Worm (Caenorhabditis elegans): ENCODE results near the gene pgp-8.
A peak's percentile ranks its signal among the peaks of the same experiment; 100 is the strongest.

The pgp-8 gene

ce11 chrX:10900952-10901351 is 36.7 kb upstream of the pgp-8 start (continued):
- TF ChIP-seq attf-4 (tag; optimal IDR thresholded peaks at IDR 0.05) (no peak), dve-1 (tag; optimal IDR thresholded peaks at IDR 0.05; ENCODE audit: insufficient read depth) (peak; percentile 28), mes-2 (tag; optimal IDR thresholded peaks at IDR 0.05; ENCODE audit: poor library complexity, severe bottlenecking) (peak; percentile 39), sdz-12 (GFP tag; optimal IDR thresholded peaks at IDR 0.05) (no peak), Y48G9A.11 (GFP tag; IDR thresholded peaks at IDR 0.05) (no peak), Y105C5A.15 (GFP tag; IDR thresholded peaks at IDR 0.05) (no peak), D1046.2 (GFP tag; IDR thresholded peaks at IDR 0.05) (no peak), ztf-11 (tag; optimal IDR thresholded peaks at IDR 0.05) (no peak), F37D6.2 (tag; optimal IDR thresholded peaks at IDR 0.05) (no peak), nhr-10 (tag; optimal IDR thresholded peaks at IDR 0.05) (no peak), nhr-76 (tag; optimal IDR thresholded peaks at IDR 0.05) (no peak), tag-97 (GFP tag; IDR thresholded peaks at IDR 0.05) (no peak), hlh-30 (tag; optimal IDR thresholded peaks at IDR 0.05; ENCODE audit: insufficient read depth) (peak; percentile 49), mdt-29 (GFP tag; IDR thresholded peaks at IDR 0.05) (no peak), ZK337.2 (GFP tag; IDR thresholded peaks at IDR 0.05) (no peak), lin-13 (GFP tag; optimal IDR thresholded peaks at IDR 0.05) (no peak), arid-1 (GFP tag; conservative IDR thresholded peaks at IDR 0.05) (no peak), lir-3 (tag; optimal IDR thresholded peaks at IDR 0.05) (no peak), zag-1 (tag; optimal IDR thresholded peaks at IDR 0.05) (no peak), unc-62 (GFP tag; optimal IDR thresholded peaks at IDR 0.05 in 1 of 2) (peak in 1 of 2 experiments; percentile 97), unc-62 (tag; optimal IDR thresholded peaks at IDR 0.05) (no peak), zip-11 (GFP tag; IDR thresholded peaks at IDR 0.05) (no peak), php-3 (GFP tag; IDR thresholded peaks at IDR 0.05) (0 out of 2 replicates have a peak, but pooled peaks have one; percentile 22), ceh-28 (tag; optimal IDR thresholded peaks at IDR 0.05) (no peak), nhr-102 (tag; optimal IDR thresholded peaks at IDR 0.05) (no peak), fos-1 (tag; optimal IDR thresholded peaks at IDR 0.05) (no peak), ceh-62 (tag; optimal IDR thresholded peaks at IDR 0.05) (no peak), aly-2 (tag; optimal IDR thresholded peaks at IDR 0.05) (no peak), unc-39 (tag; optimal IDR thresholded peaks at IDR 0.05) (no peak), F49E8.2 (tag; optimal IDR thresholded peaks at IDR 0.05; ENCODE audit: borderline replicate concordance) (no peak), ctbp-1 (GFP tag; IDR thresholded peaks at IDR 0.05) (0 out of 2 replicates have a peak, but pooled peaks have one; percentile 38), cey-2 (tag; optimal IDR thresholded peaks at IDR 0.05; ENCODE audit: borderline replicate concordance, insufficient read depth) (no peak), nhr-42 (GFP tag; IDR thresholded peaks at IDR 0.05) (no peak), F26F4.8 (GFP tag; conservative IDR thresholded peaks at IDR 0.05) (no peak), mdl-1 (tag; optimal IDR thresholded peaks at IDR 0.05) (peak in 1 of 2 experiments; percentile 79), dmd-6 (GFP tag; IDR thresholded peaks at IDR 0.05) (peak; percentile 71), zip-2 (tag; optimal IDR thresholded peaks at IDR 0.05) (no peak), ceh-82 (tag; optimal IDR thresholded peaks at IDR 0.05) (no peak), lsy-2 (tag; optimal IDR thresholded peaks at IDR 0.05) (peak in 1 of 2 experiments; percentile 61), dmd-8 (GFP tag; IDR thresholded peaks at IDR 0.05) (no peak), unc-130 (GFP tag; optimal IDR thresholded peaks at IDR 0.05) (no peak), F44E2.7 (GFP tag; IDR thresholded peaks at IDR 0.05) (no peak), ZK546.5 (tag; optimal IDR thresholded peaks at IDR 0.05) (no peak), aha-1 (tag) (peak; percentile 99), rbr-2 (tag; optimal IDR thresholded peaks at IDR 0.05) (peak; percentile 66), nhr-77 (tag; optimal IDR thresholded peaks at IDR 0.05) (peak; percentile 49), ces-1 (GFP tag; optimal IDR thresholded peaks at IDR 0.05) (no peak), daf-12 (tag; optimal IDR thresholded peaks at IDR 0.05) (no peak), F10B5.3 (tag; optimal IDR thresholded peaks at IDR 0.05) (no peak), dmd-9 (GFP tag; IDR thresholded peaks at IDR 0.05) (no peak), lin-29 (GFP tag; IDR thresholded peaks at IDR 0.05) (no peak), daf-8 (GFP tag; IDR thresholded peaks at IDR 0.05) (no peak), daf-19 (GFP tag; conservative IDR thresholded peaks at IDR 0.05) (no peak)

Data from whole organism, L4 larva.